Fruit fly (Drosophila melanogaster) whole organism, embryonic: ENCODE measurements around the gene Or65a.
A peak's percentile ranks its signal among the peaks of the same experiment; 100 is the strongest.

Source experiments
- Antp ChIP-seq: fragments of 200-800 bp; sonication (Bioruptor generic); optimal IDR thresholded peaks from 3 replicates; lab custom pipeline; 2016; ENCODE audit warnings: missing biosample characterization, missing genetic modification characterization
- CG10147 ChIP-seq: fragments of 200-800 bp; sonication (Bioruptor generic); optimal IDR thresholded peaks from 2 replicates; lab custom pipeline; 2019; ENCODE audit warnings: missing biosample characterization, mild to moderate bottlenecking, missing genetic modification characterization, moderate library complexity
- CG11093 ChIP-seq: fragments of 200-800 bp; sonication (Bioruptor generic); IDR thresholded peaks from 3 replicates; pipeline ENCODE4 v1.3.6; 2022; ENCODE audit warnings: missing biosample characterization, missing genetic modification characterization
- CG12071 ChIP-seq: fragments of 200-800 bp; sonication (Bioruptor generic); optimal IDR thresholded peaks from 3 replicates; lab custom pipeline; 2018; ENCODE audit warnings: missing biosample characterization, mild to moderate bottlenecking, missing genetic modification characterization
- CG12299 ChIP-seq: fragments of 200-800 bp; sonication (Bioruptor generic); optimal IDR thresholded peaks from 2 replicates; lab custom pipeline; 2018; ENCODE audit warnings: missing biosample characterization, mild to moderate bottlenecking, missing genetic modification characterization
- CG1233 ChIP-seq: fragments of 200-800 bp; sonication (Bioruptor generic); optimal IDR thresholded peaks from 4 replicates; lab custom pipeline; 2018; ENCODE audit warnings: missing biosample characterization, mild to moderate bottlenecking, missing genetic modification characterization
- CG13894 ChIP-seq: fragments of 200-800 bp; sonication (Bioruptor generic); optimal IDR thresholded peaks from 3 replicates; lab custom pipeline; 2018; ENCODE audit warnings: missing biosample characterization, mild to moderate bottlenecking, missing genetic modification characterization, moderate library complexity
- CG14441 ChIP-seq: fragments of 200-800 bp; sonication (Bioruptor generic); IDR thresholded peaks from 2 replicates; pipeline ENCODE4 v1.3.6; 2022; ENCODE audit warnings: missing biosample characterization, missing genetic modification characterization
- CG14710 ChIP-seq: fragments of 200-800 bp; sonication (Bioruptor generic); optimal IDR thresholded peaks from 3 replicates; lab custom pipeline; 2019; ENCODE audit warnings: missing biosample characterization, mild to moderate bottlenecking, missing genetic modification characterization, moderate library complexity
- CG14860 ChIP-seq: fragments of 200-800 bp; sonication (Bioruptor generic); IDR thresholded peaks from 3 replicates; pipeline ENCODE4 v1.3.6; 2022; ENCODE audit warnings: missing biosample characterization, missing genetic modification characterization; ENCODE audit not compliant: partially characterized antibody
- CG15514 ChIP-seq: fragments of 200-800 bp; sonication (Bioruptor generic); optimal IDR thresholded peaks from 3 replicates; lab custom pipeline; 2017; ENCODE audit warnings: missing biosample characterization, missing genetic modification characterization, mild to moderate bottlenecking, moderate library complexity, missing genetic modification reagents
- CG1603 ChIP-seq: fragments of 200-800 bp; sonication (Bioruptor generic); optimal IDR thresholded peaks from 2 replicates; lab custom pipeline; 2019; ENCODE audit warnings: missing biosample characterization, mild to moderate bottlenecking, missing genetic modification characterization, moderate library complexity
- CG16863 ChIP-seq: fragments of 200-800 bp; sonication (Bioruptor generic); optimal IDR thresholded peaks from 3 replicates; lab custom pipeline; 2016; ENCODE audit warnings: missing biosample characterization, missing genetic modification characterization
- CG18599 ChIP-seq: fragments of 200-800 bp; sonication (Bioruptor generic); optimal IDR thresholded peaks from 3 replicates; lab custom pipeline; 2017; ENCODE audit warnings: missing biosample characterization, missing genetic modification characterization, mild to moderate bottlenecking, moderate library complexity, missing genetic modification reagents
- CG18619 ChIP-seq: fragments of 200-800 bp; sonication (Bioruptor generic); optimal IDR thresholded peaks from 3 replicates; lab custom pipeline; 2017; ENCODE audit warnings: missing biosample characterization, mild to moderate bottlenecking, missing genetic modification characterization
- CG31441 ChIP-seq: fragments of 200-800 bp; sonication (Bioruptor generic); IDR thresholded peaks from 2 replicates; pipeline ENCODE4 v1.3.6; 2022; ENCODE audit warnings: missing biosample characterization, missing genetic modification characterization
- CG4360 ChIP-seq: fragments of 200-800 bp; sonication (Bioruptor generic); IDR thresholded peaks from 2 replicates; pipeline ENCODE4 v1.3.6; 2022; ENCODE audit warnings: missing biosample characterization, missing genetic modification characterization
- CG43689 ChIP-seq: fragments of 200-800 bp; sonication (Bioruptor generic); IDR thresholded peaks from 2 replicates; pipeline ENCODE4 v1.3.6; 2022; ENCODE audit warnings: missing biosample characterization, missing genetic modification characterization
- CG4854 ChIP-seq: fragments of 200-800 bp; sonication (Bioruptor generic); optimal IDR thresholded peaks from 2 replicates; lab custom pipeline; 2016; ENCODE audit warnings: missing biosample characterization, missing genetic modification characterization, inconsistent platforms
- CG7839 ChIP-seq: fragments of 200-800 bp; sonication (Bioruptor generic); optimal IDR thresholded peaks from 3 replicates; lab custom pipeline; 2018; ENCODE audit warnings: missing biosample characterization, mild to moderate bottlenecking, missing genetic modification characterization, moderate library complexity
- CoRest ChIP-seq: fragments of 200-800 bp; sonication (Bioruptor generic); optimal IDR thresholded peaks from 3 replicates; lab custom pipeline; 2018; ENCODE audit warnings: missing biosample characterization, mild to moderate bottlenecking, missing genetic modification characterization, moderate library complexity
- Dbx ChIP-seq: fragments of 200-800 bp; sonication (Bioruptor generic); IDR thresholded peaks from 3 replicates; pipeline ENCODE4 v1.3.6; 2022; ENCODE audit warnings: missing biosample characterization, missing genetic modification characterization
- Drgx ChIP-seq: fragments of 200-800 bp; sonication (Bioruptor generic); IDR thresholded peaks from 2 replicates; pipeline ENCODE4 v1.3.6; 2022; ENCODE audit warnings: missing biosample characterization, missing genetic modification characterization
- Fer2 ChIP-seq: fragments of 200-800 bp; sonication (Bioruptor generic); optimal IDR thresholded peaks from 2 replicates; lab custom pipeline; 2018; ENCODE audit warnings: missing biosample characterization, mild to moderate bottlenecking, missing genetic modification characterization, moderate library complexity
- HLHmδ ChIP-seq: fragments of 200-800 bp; sonication (Bioruptor generic); optimal IDR thresholded peaks from 2 replicates; lab custom pipeline; 2018; ENCODE audit warnings: missing biosample characterization, mild to moderate bottlenecking, missing genetic modification characterization, moderate library complexity
- Hand ChIP-seq: fragments of 200-800 bp; sonication (Bioruptor generic); optimal IDR thresholded peaks from 2 replicates; lab custom pipeline; 2017; ENCODE audit warnings: mild to moderate bottlenecking, missing biosample characterization, missing genetic modification reagents, missing genetic modification characterization
- NFAT ChIP-seq: fragments of 200-800 bp; sonication (Bioruptor generic); IDR thresholded peaks from 2 replicates; pipeline ENCODE4 v1.3.6; 2022; ENCODE audit warnings: missing biosample characterization, missing genetic modification characterization
- NfI ChIP-seq: fragments of 200-800 bp; sonication (Bioruptor generic); optimal IDR thresholded peaks from 3 replicates; lab custom pipeline; 2018; ENCODE audit warnings: missing biosample characterization, mild to moderate bottlenecking, missing genetic modification characterization, moderate library complexity
- Pdp1 ChIP-seq, 2 experiments: fragments of 200-800 bp; sonication (Bioruptor generic); optimal IDR thresholded peaks; 3 replicates each; lab custom pipeline; 2016; ENCODE audit warnings: missing biosample characterization in 2 of 2, missing genetic modification characterization in 2 of 2, mild to moderate bottlenecking in 1 of 2, moderate library complexity in 1 of 2
- Rfx ChIP-seq: fragments of 200-800 bp; sonication (Bioruptor generic); IDR thresholded peaks from 2 replicates; pipeline ENCODE4 v1.3.6; 2022; ENCODE audit warnings: missing biosample characterization, missing genetic modification characterization
- Sry-δ ChIP-seq: fragments of 200-800 bp; sonication (Bioruptor generic); optimal IDR thresholded peaks from 2 replicates; lab custom pipeline; 2016; ENCODE audit warnings: missing biosample characterization, missing genetic modification characterization
- Ssrp ChIP-seq: fragments of 200-800 bp; sonication (Bioruptor generic); optimal IDR thresholded peaks from 2 replicates; lab custom pipeline; 2018; ENCODE audit warnings: missing biosample characterization, mild to moderate bottlenecking, missing genetic modification characterization, moderate library complexity
- Stat92E ChIP-seq, 3 experiments: fragments of >200 bp in 2 of 3; fragments of 200-800 bp in 1 of 3; sonication (Bioruptor generic) in 1 of 3; optimal IDR thresholded peaks; 2 replicates each; lab custom pipeline; 2017 to 2019; ENCODE audit warnings: missing biosample characterization in 3 of 3, missing genetic modification characterization in 3 of 3, mild to moderate bottlenecking in 1 of 3, moderate library complexity in 1 of 3
- ab ChIP-seq: fragments of 200-800 bp; sonication (Bioruptor generic); optimal IDR thresholded peaks from 2 replicates; lab custom pipeline; 2016; ENCODE audit warnings: missing biosample characterization, missing genetic modification characterization
- abd-A ChIP-seq: fragments of 200-800 bp; sonication (Bioruptor generic); optimal IDR thresholded peaks from 3 replicates; lab custom pipeline; 2019; ENCODE audit warnings: missing biosample characterization, mild to moderate bottlenecking, missing genetic modification characterization, moderate library complexity
- caup ChIP-seq: fragments of 200-800 bp; sonication (Bioruptor generic); optimal IDR thresholded peaks from 3 replicates; lab custom pipeline; 2017; ENCODE audit warnings: missing biosample characterization, mild to moderate bottlenecking, missing genetic modification characterization, moderate library complexity; ENCODE audit not compliant: severe bottlenecking
- gsb-n ChIP-seq: fragments of 200-800 bp; sonication (Bioruptor generic); optimal IDR thresholded peaks from 3 replicates; lab custom pipeline; 2018; ENCODE audit warnings: missing biosample characterization, mild to moderate bottlenecking, missing genetic modification characterization
- ham ChIP-seq: fragments of 200-800 bp; sonication (Bioruptor generic); IDR thresholded peaks from 2 replicates; pipeline ENCODE4 v1.3.6; 2022; ENCODE audit warnings: missing biosample characterization, missing genetic modification characterization
- inv ChIP-seq: fragments of 200-800 bp; sonication (Bioruptor generic); IDR thresholded peaks from 2 replicates; pipeline ENCODE4 v1.3.6; 2022; ENCODE audit warnings: missing biosample characterization, missing genetic modification characterization; ENCODE audit not compliant: partially characterized antibody
- mirr ChIP-seq: fragments of 200-800 bp; sonication (Bioruptor generic); optimal IDR thresholded peaks from 3 replicates; lab custom pipeline; 2018; ENCODE audit warnings: missing biosample characterization, mild to moderate bottlenecking, missing genetic modification characterization
- odd ChIP-seq: fragments of 200-800 bp; sonication (Bioruptor generic); optimal IDR thresholded peaks from 2 replicates; lab custom pipeline; 2017; ENCODE audit warnings: missing biosample characterization, mild to moderate bottlenecking, missing genetic modification characterization
- pros ChIP-seq: fragments of 200-800 bp; sonication (Bioruptor generic); optimal IDR thresholded peaks from 3 replicates; lab custom pipeline; 2019; ENCODE audit warnings: missing biosample characterization, mild to moderate bottlenecking, missing genetic modification characterization, moderate library complexity
- sens ChIP-seq: fragments of 200-800 bp; sonication (Bioruptor generic); peaks from one replicate; lab custom pipeline; 2016; ENCODE audit warnings: missing biosample characterization, missing genetic modification characterization
- sqz ChIP-seq: fragments of 200-800 bp; sonication (Bioruptor generic); optimal IDR thresholded peaks from 3 replicates; lab custom pipeline; 2018; ENCODE audit warnings: missing biosample characterization, mild to moderate bottlenecking, missing genetic modification characterization
- unc-4 ChIP-seq: fragments of 200-800 bp; sonication (Bioruptor generic); IDR thresholded peaks from 2 replicates; pipeline ENCODE4 v1.3.6; 2022; ENCODE audit warnings: missing biosample characterization, missing genetic modification characterization; ENCODE audit not compliant: partially characterized antibody
- vfl ChIP-seq: fragments of 200-800 bp; sonication (Bioruptor generic); optimal IDR thresholded peaks from 2 replicates; lab custom pipeline; 2016; ENCODE audit warnings: missing biosample characterization, missing genetic modification characterization
- vvl ChIP-seq: fragments of 200-800 bp; sonication (Bioruptor generic); IDR thresholded peaks from 2 replicates; pipeline ENCODE4 v1.3.6; 2022; ENCODE audit warnings: missing biosample characterization, missing genetic modification characterization

Gene Or65a

DNA sequence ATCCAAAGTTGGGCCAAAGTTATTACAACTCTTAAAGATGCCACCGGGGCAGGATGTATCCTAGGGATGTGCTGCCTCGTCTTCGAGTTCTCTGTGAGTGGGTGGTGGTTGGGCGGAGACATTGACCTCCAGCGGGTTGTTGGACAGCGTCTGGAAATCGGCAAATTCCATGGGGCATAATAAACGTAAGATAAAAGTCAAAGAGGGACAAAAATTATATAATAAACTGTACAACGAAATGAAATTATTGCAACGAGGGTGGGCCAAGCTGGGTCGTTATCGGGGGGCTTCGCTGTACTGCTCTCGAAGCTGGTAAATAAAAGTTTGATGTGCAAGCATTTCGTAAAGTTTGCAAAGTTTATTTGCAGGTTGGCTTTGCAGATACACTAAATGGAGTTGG lies 28.0 kb downstream of the Or65a start:
- TF ChIP-seq NfI (GFP tag; lab: Kevin White, UChicago) (no peak), CG13894 (peak; percentile 8), abd-A (tag; lab: Kevin White, UChicago) (peak; percentile 51), CG16863 (no peak), CG11093 (no peak), mirr (GFP tag; lab: Kevin White, UChicago) (no peak), CG31441 (GFP tag; lab: Robert Waterston, UW) (no peak), Sry-δ (GFP tag; lab: Kevin White, UChicago) (no peak), ab (GFP tag; lab: Kevin White, UChicago) (no peak), odd (GFP tag; lab: Kevin White, UChicago) (no peak), CG10147 (no peak), unc-4 (no peak), Rfx (GFP tag; lab: Robert Waterston, UW) (no peak), CG18619 (no peak), sqz (GFP tag; lab: Kevin White, UChicago) (no peak), Pdp1 (GFP tag; optimal IDR thresholded peaks at IDR 0.05; lab: Kevin White, UChicago) (peak in 1 of 2 experiments; percentile 16), sens (GFP tag; lab: Kevin White, UChicago) (peak; percentile 67), CG43689 (GFP tag; lab: Robert Waterston, UW) (no peak)

dm6 chr3L:6349976-6350375 lies 29.6 kb downstream of the Or65a start, which contains the start of gene Sfp65A:
Sfp65A (plus strand) TSS chr3L:6350276.
- no peak for TF ChIP-seq Ssrp
- no peak for TF ChIP-seq CG12071 (GFP tag; lab: Kevin White, UChicago)
- no peak for TF ChIP-seq CoRest
- TF ChIP-seq HLHmδ, result no peak
- TF ChIP-seq ab (GFP tag; lab: Kevin White, UChicago), result no peak
- no peak for TF ChIP-seq CG14710 (tag; lab: Kevin White, UChicago)
- TF ChIP-seq, all 482 proteins: peak for 0

DNA sequence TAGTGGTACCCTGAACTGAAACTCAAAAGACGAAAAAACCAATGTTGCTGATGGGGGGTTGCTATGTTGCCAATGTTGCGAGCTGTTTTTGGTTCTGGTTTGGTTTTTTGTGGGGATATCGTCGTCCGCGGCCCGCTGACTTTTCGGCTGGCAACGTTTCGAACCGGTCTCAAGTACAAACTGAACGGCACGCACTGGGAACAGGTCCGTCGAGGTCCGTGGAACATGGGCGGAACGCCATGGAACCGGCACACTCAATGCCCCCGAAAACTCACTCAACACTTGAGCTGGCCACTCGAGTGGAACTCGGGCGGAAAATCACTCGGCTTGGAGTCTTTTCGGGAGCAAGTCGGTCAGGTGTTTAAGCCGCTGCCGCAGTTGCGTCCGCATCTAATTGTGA lies 31.8 kb downstream of the Or65a start, which contains the start of gene CG13300:
CG13300 (minus strand) TSS at position 159 of the 400 bp plus-strand sequence.
- TF ChIP-seq Hand (GFP tag; lab: Kevin White, UChicago), result peak; percentile 30
- no peak for TF ChIP-seq CG1233
- TF ChIP-seq pros (GFP tag; lab: Kevin White, UChicago), result peak; percentile 1
- 0 out of 2 replicates have a peak, but pooled peaks have one; percentile 31 for TF ChIP-seq Drgx
- peak; percentile 37 for TF ChIP-seq caup
- 0 out of 2 replicates have a peak, but pooled peaks have one; percentile 30 for TF ChIP-seq NFAT (GFP tag; lab: Robert Waterston, UW)
- no peak for TF ChIP-seq Dbx (GFP tag; lab: Robert Waterston, UW)
- TF ChIP-seq ham, result no peak
- TF ChIP-seq CG4360 (GFP tag; lab: Robert Waterston, UW), result peak; percentile 52; the same call in 1 of the 2 replicates
- peak; percentile 14 for TF ChIP-seq CG1603 (tag; lab: Kevin White, UChicago)
- peak; percentile 64; the same call in 1 of the 2 replicates for TF ChIP-seq vvl (GFP tag; lab: Robert Waterston, UW)
- TF ChIP-seq CG7839 (tag; lab: Kevin White, UChicago), result peak; percentile 0
- peak in 1 of 3 experiments; percentile 38 for TF ChIP-seq Stat92E (GFP tag; optimal IDR thresholded peaks at IDR 0.05; lab: Kevin White, UChicago)
- no peak for TF ChIP-seq Fer2
- TF ChIP-seq CG12299 (tag; lab: Kevin White, UChicago), result peak; percentile 33
- TF ChIP-seq gsb-n (tag; lab: Kevin White, UChicago), result peak; percentile 35
- no peak for TF ChIP-seq CG14441 (GFP tag; lab: Robert Waterston, UW)
- no peak for TF ChIP-seq CG4854 (GFP tag; lab: Kevin White, UChicago)
- peak; percentile 24; the same call in 1 of the 3 replicates for TF ChIP-seq CG14860
- peak; percentile 6 for TF ChIP-seq CG15514 (GFP tag; lab: Kevin White, UChicago)
- TF ChIP-seq vfl (GFP tag; lab: Kevin White, UChicago), result no peak
- peak; percentile 29 for TF ChIP-seq mirr (GFP tag; lab: Kevin White, UChicago)
- TF ChIP-seq HLHmδ, result peak; percentile 94
- peak; percentile 11 for TF ChIP-seq CG18599 (GFP tag; lab: Kevin White, UChicago)
- TF ChIP-seq inv (GFP tag; lab: Robert Waterston, UW), result peak; percentile 21; the same call in 1 of the 2 replicates
- no peak for TF ChIP-seq Antp (GFP tag; lab: Kevin White, UChicago)
